Worm (Caenorhabditis elegans): ENCODE data around the gene K08D8.12.
A peak's percentile ranks its signal among the peaks of the same experiment; 100 is the strongest.

The K08D8.12 gene

DNA sequence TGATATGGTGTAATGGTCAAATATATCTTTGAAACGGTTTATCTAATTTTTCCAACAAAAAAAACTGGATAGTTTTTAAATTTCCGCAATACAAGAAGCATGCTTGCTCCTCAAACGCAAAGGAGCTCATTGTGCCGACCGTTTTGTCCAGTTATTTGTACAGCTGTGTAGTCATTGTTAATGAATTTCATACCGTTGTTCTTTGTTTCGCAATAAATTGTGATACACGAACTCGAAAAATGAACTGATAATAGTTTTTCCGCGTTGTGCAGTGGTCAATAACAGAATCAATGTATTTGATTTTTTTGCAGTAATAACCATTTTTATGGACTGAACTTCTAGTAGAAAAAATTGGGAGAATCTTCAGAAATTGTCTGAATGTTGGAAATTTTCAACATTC lies 5.6 kb downstream of the K08D8.12 start:
- TF ChIP-seq php-3 (GFP tag; IDR thresholded peaks at IDR 0.05), result no peak
- TF ChIP-seq nhr-10 (tag; optimal IDR thresholded peaks at IDR 0.05), result no peak
- no peak for TF ChIP-seq zip-2 (tag; optimal IDR thresholded peaks at IDR 0.05)
- TF ChIP-seq dmd-8 (GFP tag; IDR thresholded peaks at IDR 0.05), result no peak
- no peak for TF ChIP-seq F44E2.7 (GFP tag; IDR thresholded peaks at IDR 0.05)
- no peak for TF ChIP-seq hmg-1.1 (GFP tag; IDR thresholded peaks at IDR 0.05)
- no peak for TF ChIP-seq lir-3 (tag; optimal IDR thresholded peaks at IDR 0.05)
- TF ChIP-seq daf-8 (GFP tag; IDR thresholded peaks at IDR 0.05), result no peak
- TF ChIP-seq nhr-28 (tag; optimal IDR thresholded peaks at IDR 0.05), result peak; percentile 59
- TF ChIP-seq pqm-1 (tag; optimal IDR thresholded peaks at IDR 0.05), result no peak
- TF ChIP-seq hlh-11 (tag; optimal IDR thresholded peaks at IDR 0.05), result no peak
- TF ChIP-seq pha-4 (GFP tag; IDR thresholded peaks at IDR 0.05), result no peak
- TF ChIP-seq pha-4 (tag; optimal IDR thresholded peaks at IDR 0.05), result no peak
- TF ChIP-seq daf-16 (GFP tag; optimal IDR thresholded peaks at IDR 0.05), result no peak
- peak; percentile 38 for TF ChIP-seq daf-16 (tag; optimal IDR thresholded peaks at IDR 0.05)
- no peak for TF ChIP-seq mxl-3 (GFP tag; optimal IDR thresholded peaks at IDR 0.05)

DNA sequence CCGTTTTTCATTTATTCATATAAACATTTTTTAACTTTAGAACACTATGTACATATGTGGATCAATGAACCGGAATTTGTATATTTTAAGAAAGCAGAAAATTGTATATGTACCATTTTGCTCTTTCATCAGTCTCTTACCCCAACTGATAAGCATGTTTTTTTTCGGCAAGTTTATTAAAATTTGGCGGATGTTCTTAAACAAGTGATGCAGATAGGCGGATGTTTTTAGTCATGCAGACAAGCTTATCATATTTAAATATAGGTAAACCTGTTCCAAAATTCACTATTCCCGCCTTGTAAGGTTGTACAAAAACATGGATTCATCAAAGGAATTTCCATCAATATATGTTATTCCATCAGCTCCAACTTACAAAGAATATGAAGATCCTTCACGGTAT lies 6.1 kb downstream of the K08D8.12 start, which contains the start of gene K08D8.9:
TSS of gene K08D8.9 (plus strand) at position 301 of the 400 bp plus-strand sequence.
- TF ChIP-seq duxl-1 (tag; optimal IDR thresholded peaks at IDR 0.05; ENCODE audit: poor library complexity) (no peak), sdz-12 (GFP tag; optimal IDR thresholded peaks at IDR 0.05) (no peak), tag-97 (GFP tag; IDR thresholded peaks at IDR 0.05) (no peak), pha-4 (GFP tag; IDR thresholded peaks at IDR 0.05) (no peak), pha-4 (tag; optimal IDR thresholded peaks at IDR 0.05) (no peak), unc-62 (GFP tag; optimal IDR thresholded peaks at IDR 0.05 in 1 of 2) (no peak), unc-62 (tag; optimal IDR thresholded peaks at IDR 0.05) (no peak), egl-43 (GFP tag; IDR thresholded peaks at IDR 0.05) (no peak), hlh-11 (tag; optimal IDR thresholded peaks at IDR 0.05) (no peak), Y105C5A.15 (GFP tag; IDR thresholded peaks at IDR 0.05) (no peak), daf-16 (GFP tag; optimal IDR thresholded peaks at IDR 0.05) (no peak), daf-16 (tag; optimal IDR thresholded peaks at IDR 0.05) (no peak), ceh-62 (tag; optimal IDR thresholded peaks at IDR 0.05) (no peak), daf-8 (GFP tag; IDR thresholded peaks at IDR 0.05) (no peak), F49E8.2 (tag; optimal IDR thresholded peaks at IDR 0.05; ENCODE audit: borderline replicate concordance) (no peak), attf-4 (tag; optimal IDR thresholded peaks at IDR 0.05) (no peak), nhr-11 (tag; optimal IDR thresholded peaks at IDR 0.05) (no peak)

DNA sequence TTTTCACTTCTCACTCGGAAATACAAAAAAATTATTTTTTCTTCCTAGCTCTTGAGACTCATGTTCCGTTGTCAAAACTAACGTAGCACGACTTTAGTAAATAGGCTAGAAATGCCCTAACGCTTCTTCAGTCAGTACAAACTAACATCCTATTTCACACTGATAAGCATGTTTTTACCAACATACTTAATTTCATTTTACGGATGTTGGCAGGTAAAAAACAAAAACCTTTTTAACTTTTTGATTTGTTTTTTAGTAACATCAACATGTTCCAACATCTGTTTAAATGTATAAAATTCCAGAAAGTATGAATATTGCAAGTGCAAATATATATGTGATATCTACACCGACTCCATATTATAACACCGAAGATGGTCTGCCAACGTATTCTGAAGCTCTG lies 7.0 kb downstream of the K08D8.12 start, which contains the start of gene K08D8.10:
TSS of gene K08D8.10 (plus strand) at position 301 of the 400 bp plus-strand sequence.
- no peak for TF ChIP-seq dmd-9 (GFP tag; IDR thresholded peaks at IDR 0.05)
- TF ChIP-seq daf-16 (GFP tag; optimal IDR thresholded peaks at IDR 0.05), result no peak
- TF ChIP-seq daf-16 (tag; optimal IDR thresholded peaks at IDR 0.05), result peak; percentile 9

DNA sequence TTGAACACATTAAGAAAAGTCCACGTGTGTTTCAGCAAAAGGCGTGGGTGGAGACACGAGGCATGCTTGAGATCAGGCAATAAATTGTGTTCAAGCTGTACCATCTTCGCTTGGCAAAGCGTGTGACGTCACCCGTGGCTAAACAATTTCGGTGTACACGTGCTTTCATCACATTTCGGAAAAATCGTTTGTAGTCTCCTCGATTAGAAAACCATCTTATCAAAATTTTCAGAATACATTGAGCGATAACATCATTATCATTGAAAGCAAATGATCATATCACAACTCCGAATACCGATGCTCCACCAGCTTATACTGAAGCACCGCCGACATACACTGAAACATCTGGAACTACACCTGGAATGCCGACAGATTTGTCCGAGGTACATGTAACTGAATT lies 8.3 kb downstream of the K08D8.12 start:
- TF ChIP-seq skn-1 (tag; optimal IDR thresholded peaks at IDR 0.05), result no peak
- no peak for TF ChIP-seq attf-4 (tag; optimal IDR thresholded peaks at IDR 0.05)
- TF ChIP-seq nhr-77 (tag; optimal IDR thresholded peaks at IDR 0.05), result peak; percentile 33
- peak; percentile 81 for TF ChIP-seq dmd-6 (GFP tag; IDR thresholded peaks at IDR 0.05)
- TF ChIP-seq pqm-1 (tag; optimal IDR thresholded peaks at IDR 0.05), result peak; percentile 18
- no peak for TF ChIP-seq dpl-1 (GFP tag; optimal IDR thresholded peaks at IDR 0.05)
- no peak for TF ChIP-seq nhr-76 (tag; optimal IDR thresholded peaks at IDR 0.05)
- no peak for TF ChIP-seq lin-1 (GFP tag; IDR thresholded peaks at IDR 0.05)
- TF ChIP-seq hlh-11 (tag; optimal IDR thresholded peaks at IDR 0.05), result peak; percentile 20
- TF ChIP-seq madf-9 (GFP tag; conservative IDR thresholded peaks at IDR 0.05), result no peak
- TF ChIP-seq mdt-29 (GFP tag; IDR thresholded peaks at IDR 0.05), result no peak
- TF ChIP-seq gei-8 (GFP tag; optimal IDR thresholded peaks at IDR 0.05), result no peak
- no peak for TF ChIP-seq nhr-237 (tag; optimal IDR thresholded peaks at IDR 0.05)
- no peak for TF ChIP-seq daf-16 (GFP tag; optimal IDR thresholded peaks at IDR 0.05)
- TF ChIP-seq daf-16 (tag; optimal IDR thresholded peaks at IDR 0.05), result peak; percentile 30
- TF ChIP-seq ctbp-1 (GFP tag; IDR thresholded peaks at IDR 0.05), result no peak
- peak; percentile 19 for TF ChIP-seq hlh-30 (tag; optimal IDR thresholded peaks at IDR 0.05; ENCODE audit: insufficient read depth)
- peak; percentile 19 for TF ChIP-seq mxl-3 (GFP tag; optimal IDR thresholded peaks at IDR 0.05)
- peak; percentile 3 for TF ChIP-seq dve-1 (tag; optimal IDR thresholded peaks at IDR 0.05; ENCODE audit: insufficient read depth)
- TF ChIP-seq mdl-1 (tag; optimal IDR thresholded peaks at IDR 0.05), result peak in 1 of 2 experiments; percentile 16
- TF ChIP-seq ceh-82 (tag; optimal IDR thresholded peaks at IDR 0.05), result no peak
- peak; percentile 67 for TF ChIP-seq nhr-28 (tag; optimal IDR thresholded peaks at IDR 0.05)
- TF ChIP-seq tra-1 (GFP tag; IDR thresholded peaks at IDR 0.05), result no peak
- no peak for TF ChIP-seq lir-3 (tag; optimal IDR thresholded peaks at IDR 0.05)
